Worm (Caenorhabditis elegans): ENCODE results near the gene C04B4.4.

The C04B4.4 gene

DNA sequence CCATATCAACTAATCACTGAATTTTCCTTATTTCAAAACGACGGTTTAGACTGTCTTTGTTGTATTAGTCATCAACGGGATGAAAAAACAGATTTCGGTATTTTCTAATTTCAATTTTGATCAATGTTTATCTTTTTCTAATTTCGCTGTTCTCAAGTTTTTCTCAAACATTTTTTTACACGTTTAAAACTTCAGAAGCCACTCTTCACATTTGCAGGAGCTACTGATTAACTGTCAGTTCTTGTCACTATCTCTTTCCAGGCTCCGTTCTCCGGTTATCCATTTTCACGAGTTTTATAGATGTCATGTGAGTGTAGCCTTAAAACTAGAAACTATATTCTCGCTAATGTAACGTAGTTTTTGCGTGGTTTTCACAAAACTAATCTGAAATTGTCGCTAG, at the start of gene C04B4.4:
Gene C04B4.4, plus strand, starts transcription at position 301 of the 400 bp plus-strand sequence.
- no peak for TF ChIP-seq fkh-10 (GFP tag; optimal IDR thresholded peaks at IDR 0.05)
- TF ChIP-seq sox-4 (tag; optimal IDR thresholded peaks at IDR 0.05), result no peak
- no peak for TF ChIP-seq pros-1 (tag; optimal IDR thresholded peaks at IDR 0.05)
- TF ChIP-seq F13H6.1 (tag; optimal IDR thresholded peaks at IDR 0.05), result no peak
- TF ChIP-seq ceh-2 (tag; optimal IDR thresholded peaks at IDR 0.05), result no peak
- no peak for TF ChIP-seq K02D7.2 (tag; optimal IDR thresholded peaks at IDR 0.05)
- TF ChIP-seq gmeb-2 (tag; optimal IDR thresholded peaks at IDR 0.05), result no peak
- no peak for TF ChIP-seq hlh-13 (GFP tag; optimal IDR thresholded peaks at IDR 0.05)

DNA sequence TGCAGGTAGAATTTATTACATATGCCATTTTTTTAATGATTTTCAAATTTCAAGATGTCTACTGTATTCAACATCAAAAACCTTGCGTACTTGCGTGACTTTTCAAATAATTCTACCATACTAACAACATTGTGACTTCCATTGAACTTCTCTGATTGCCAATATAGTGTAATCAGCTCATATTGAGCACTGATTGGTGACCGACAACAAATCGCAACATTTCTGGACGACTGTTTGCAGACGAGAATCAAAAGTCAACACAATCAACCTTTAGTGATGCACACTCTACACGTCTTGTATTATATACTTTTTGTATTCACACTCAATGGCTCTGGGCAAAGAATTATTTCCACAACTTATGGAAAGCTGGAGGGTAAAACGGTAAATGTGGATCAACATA, 49.2 kb upstream of the C04B4.4 start, which contains the start of gene cest-3:
Gene cest-3, plus strand, starts transcription at position 190 of the 400 bp plus-strand sequence.
- TF ChIP-seq ceh-24 (tag; optimal IDR thresholded peaks at IDR 0.05) (no peak), hlh-15 (tag; optimal IDR thresholded peaks at IDR 0.05) (no peak), ceh-9 (tag; optimal IDR thresholded peaks at IDR 0.05) (no peak), ets-4 (tag; optimal IDR thresholded peaks at IDR 0.05) (no peak), sox-2 (GFP tag; IDR thresholded peaks at IDR 0.05) (no peak), dve-1 (tag; optimal IDR thresholded peaks at IDR 0.05) (no peak), npax-4 (tag; optimal IDR thresholded peaks at IDR 0.05) (no peak), ceh-19 (GFP tag; optimal IDR thresholded peaks at IDR 0.05) (no peak), lin-11 (tag; optimal IDR thresholded peaks at IDR 0.05) (no peak), fax-1 (tag; optimal IDR thresholded peaks at IDR 0.05) (no peak), nfya-1 (tag; optimal IDR thresholded peaks at IDR 0.05) (no peak), C38D4.7 (GFP tag; optimal IDR thresholded peaks at IDR 0.05) (no peak), pha-2 (tag; optimal IDR thresholded peaks at IDR 0.05) (no peak), hlh-8 (tag; optimal IDR thresholded peaks at IDR 0.05) (no peak), elt-2 (tag; optimal IDR thresholded peaks at IDR 0.05) (no peak), ceh-30 (tag; optimal IDR thresholded peaks at IDR 0.05) (no peak), hlh-6 (tag; optimal IDR thresholded peaks at IDR 0.05) (no peak)

DNA sequence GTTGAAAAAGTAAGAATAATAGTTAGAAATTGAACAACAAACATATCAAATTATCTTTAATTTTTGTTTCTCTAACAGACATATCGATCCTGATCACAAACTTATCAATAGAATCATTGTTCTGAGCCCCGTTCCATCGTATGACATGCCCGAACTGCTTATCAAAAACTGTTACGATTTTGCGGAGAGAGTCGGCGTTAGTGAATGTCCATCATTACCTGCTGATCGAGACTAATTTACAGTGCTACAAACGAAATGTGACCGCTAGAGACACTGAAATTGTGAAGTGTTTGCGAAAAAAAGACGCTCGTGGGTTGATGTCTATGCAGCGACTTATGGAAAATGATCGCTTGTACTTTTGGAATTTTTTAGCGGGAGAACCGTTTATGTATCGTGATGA, 47.7 kb upstream of the C04B4.4 start:
- no peak for TF ChIP-seq rnt-1 (tag; optimal IDR thresholded peaks at IDR 0.05)
- no peak for TF ChIP-seq syd-9 (tag; optimal IDR thresholded peaks at IDR 0.05)
- no peak for TF ChIP-seq ceh-24 (tag; optimal IDR thresholded peaks at IDR 0.05)
- TF ChIP-seq pqm-1 (tag; optimal IDR thresholded peaks at IDR 0.05), result no peak

DNA sequence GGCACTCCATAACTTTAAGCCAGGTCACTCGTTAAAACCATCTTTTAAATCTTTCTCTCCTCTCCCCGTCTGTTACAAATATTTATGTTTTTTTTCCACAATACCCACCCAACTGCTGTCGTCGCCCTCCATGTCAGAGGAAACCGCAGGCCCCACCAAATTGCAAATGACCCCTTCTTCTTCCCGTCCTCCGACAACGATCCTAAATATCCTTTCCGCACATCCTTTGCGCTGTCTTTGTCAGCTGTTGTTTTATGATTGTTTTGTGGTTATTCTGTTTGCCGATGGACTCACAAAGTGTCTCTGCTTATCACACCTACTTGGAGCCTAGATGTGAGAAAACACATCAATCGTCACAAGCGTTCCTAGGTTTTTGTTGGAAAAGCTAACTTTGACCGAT, 42.5 kb upstream of the C04B4.4 start:
- peak; percentile 40 for TF ChIP-seq rnt-1 (tag; optimal IDR thresholded peaks at IDR 0.05)
- no peak for TF ChIP-seq hlh-15 (tag; optimal IDR thresholded peaks at IDR 0.05)
- no peak for TF ChIP-seq C08G9.2 (tag; optimal IDR thresholded peaks at IDR 0.05)
- no peak for TF ChIP-seq pat-9 (tag; optimal IDR thresholded peaks at IDR 0.05)

DNA sequence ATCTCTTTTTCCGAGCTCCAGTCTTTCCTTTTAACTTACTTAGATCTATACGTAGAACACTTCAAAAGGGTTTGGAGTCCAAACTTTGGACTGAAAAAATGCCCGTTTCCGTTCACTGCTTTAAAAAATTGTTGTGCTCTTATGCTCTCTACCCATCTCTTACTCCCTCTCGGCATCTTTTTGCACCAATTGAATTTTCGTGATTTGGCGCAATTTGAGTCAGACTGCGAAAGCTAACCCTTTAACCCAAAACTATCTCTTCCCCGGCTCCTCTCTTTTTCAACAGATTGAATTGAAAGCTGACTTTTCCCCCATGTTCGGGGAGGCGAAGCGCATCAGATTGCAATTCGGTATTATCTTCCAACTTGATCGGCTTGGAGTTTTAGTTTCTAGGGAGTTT, 38.5 kb upstream of the C04B4.4 start:
- TF ChIP-seq pax-1 (tag; optimal IDR thresholded peaks at IDR 0.05) (no peak), unc-42 (tag; optimal IDR thresholded peaks at IDR 0.05) (peak; percentile 45), unc-86 (tag; optimal IDR thresholded peaks at IDR 0.05) (no peak)

DNA sequence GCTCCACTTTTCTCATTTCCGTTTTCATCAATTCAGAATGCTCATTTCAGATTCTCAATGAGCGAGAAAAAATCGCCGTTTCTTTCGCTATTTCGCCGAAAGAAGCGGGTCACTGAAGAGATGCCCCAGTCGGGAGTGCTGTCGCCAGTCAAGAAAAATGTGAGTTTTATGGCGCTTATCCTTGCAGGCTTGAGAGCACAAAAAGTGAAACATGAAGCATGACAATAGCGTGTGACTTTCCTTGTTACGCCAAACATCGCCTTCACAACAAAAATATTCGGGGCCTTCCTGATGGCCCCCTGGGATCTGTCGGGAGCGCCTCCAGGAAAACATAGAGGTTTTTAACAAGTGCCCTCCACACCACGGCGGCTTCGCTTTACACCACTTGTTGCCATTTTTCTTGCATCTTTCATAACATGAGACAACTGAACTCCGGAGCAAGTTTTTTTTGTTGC, 34.0 kb upstream of the C04B4.4 start, which contains the start of gene E01G6.2:
Gene E01G6.2, plus strand, starts transcription at position 51 of the 455 bp plus-strand sequence.
- TF ChIP-seq hlh-8 (tag; optimal IDR thresholded peaks at IDR 0.05) (no peak), syd-9 (tag; optimal IDR thresholded peaks at IDR 0.05) (no peak), ceh-34 (tag; optimal IDR thresholded peaks at IDR 0.05) (no peak), C08G9.2 (tag; optimal IDR thresholded peaks at IDR 0.05) (no peak), ceh-48 (tag; optimal IDR thresholded peaks at IDR 0.05) (no peak), T23F11.4 (GFP tag; optimal IDR thresholded peaks at IDR 0.05) (no peak), unc-3 (GFP tag; conservative IDR thresholded peaks at IDR 0.05) (no peak), unc-3 (tag; optimal IDR thresholded peaks at IDR 0.05) (no peak), ceh-24 (tag; optimal IDR thresholded peaks at IDR 0.05) (no peak), ceh-18 (tag; optimal IDR thresholded peaks at IDR 0.05) (no peak), Y22D7AL.16 (tag; optimal IDR thresholded peaks at IDR 0.05) (no peak), elt-4 (tag; optimal IDR thresholded peaks at IDR 0.05) (no peak), dmd-4 (tag; optimal IDR thresholded peaks at IDR 0.05; ENCODE audit: borderline replicate concordance) (no peak), nfya-1 (tag; optimal IDR thresholded peaks at IDR 0.05) (no peak), ref-2 (tag; optimal IDR thresholded peaks at IDR 0.05) (no peak), F13H6.1 (tag; optimal IDR thresholded peaks at IDR 0.05) (no peak), sox-4 (tag; optimal IDR thresholded peaks at IDR 0.05) (no peak), ceh-45 (GFP tag; IDR thresholded peaks at IDR 0.05) (no peak), lin-11 (tag; optimal IDR thresholded peaks at IDR 0.05) (no peak), fkh-10 (GFP tag; optimal IDR thresholded peaks at IDR 0.05) (no peak)
